Fruit fly (Drosophila melanogaster): ENCODE measurements around the gene CG6149.

CG6149 gene

dm6 chr3L:11408282-11409047 lies 26.8 kb downstream of the CG6149 start:
- TF ChIP-seq CG7045 (GFP tag; optimal IDR thresholded peaks at IDR 0.05), result no peak
- no peak for TF ChIP-seq bab1 (GFP tag; optimal IDR thresholded peaks at IDR 0.05)
- no peak for TF ChIP-seq Hr96 (GFP tag; optimal IDR thresholded peaks at IDR 0.05)
- no peak for TF ChIP-seq CG33017 (tag; optimal IDR thresholded peaks at IDR 0.05)
- TF ChIP-seq ovo (GFP tag; optimal IDR thresholded peaks at IDR 0.05), result no peak
- no peak for TF ChIP-seq Mnt (GFP tag; optimal IDR thresholded peaks at IDR 0.05)
- TF ChIP-seq CG14711 (tag; optimal IDR thresholded peaks at IDR 0.05), result no peak

- no peak for TF ChIP-seq Mnt (GFP tag; optimal IDR thresholded peaks at IDR 0.05)
- TF ChIP-seq cnc (optimal IDR thresholded peaks at IDR 0.05), result no peak
- TF ChIP-seq CG1620 (GFP tag; optimal IDR thresholded peaks at IDR 0.05), result no peak
- TF ChIP-seq CG11617 (GFP tag; optimal IDR thresholded peaks at IDR 0.05), result no peak
- no peak for TF ChIP-seq CG14711 (tag; optimal IDR thresholded peaks at IDR 0.05)
- TF ChIP-seq CG12768 (GFP tag; optimal IDR thresholded peaks at IDR 0.05), result no peak
- TF ChIP-seq tj (GFP tag; optimal IDR thresholded peaks at IDR 0.05), result no peak
- no peak for TF ChIP-seq toe (GFP tag; optimal IDR thresholded peaks at IDR 0.05)
- TF ChIP-seq cic (GFP tag; optimal IDR thresholded peaks at IDR 0.05), result no peak
- TF ChIP-seq CG33017 (tag; optimal IDR thresholded peaks at IDR 0.05), result no peak
- TF ChIP-seq CG7045 (GFP tag; optimal IDR thresholded peaks at IDR 0.05), result no peak
- no peak for TF ChIP-seq ovo (GFP tag; optimal IDR thresholded peaks at IDR 0.05)
- TF ChIP-seq bab1 (GFP tag; optimal IDR thresholded peaks at IDR 0.05), result no peak
- no peak for TF ChIP-seq pad (GFP tag; optimal IDR thresholded peaks at IDR 0.05)
- no peak for TF ChIP-seq Clk (GFP tag; optimal IDR thresholded peaks at IDR 0.05)
- no peak for TF ChIP-seq CG5204 (GFP tag; optimal IDR thresholded peaks at IDR 0.05)
- no peak for TF ChIP-seq kay (GFP tag; ENCODE audit: borderline replicate concordance)
- no peak for TF ChIP-seq Crg-1 (GFP tag; optimal IDR thresholded peaks at IDR 0.05)
- TF ChIP-seq CG7101 (tag; optimal IDR thresholded peaks at IDR 0.05), result no peak
- TF ChIP-seq Hr96 (GFP tag; optimal IDR thresholded peaks at IDR 0.05), result no peak
Observed at dm6 chr3L:11407202-11407829, 28.0 kb downstream of the CG6149 start.

dm6 chr3L:11406535-11407201 lies 28.6 kb downstream of the CG6149 start:
- no peak for TF ChIP-seq CG7101 (tag; optimal IDR thresholded peaks at IDR 0.05)
- no peak for TF ChIP-seq cnc (optimal IDR thresholded peaks at IDR 0.05)
- TF ChIP-seq cic (GFP tag; optimal IDR thresholded peaks at IDR 0.05), result no peak
- TF ChIP-seq bab1 (GFP tag; optimal IDR thresholded peaks at IDR 0.05), result no peak
- TF ChIP-seq Mnt (GFP tag; optimal IDR thresholded peaks at IDR 0.05), result no peak
- no peak for TF ChIP-seq ovo (GFP tag; optimal IDR thresholded peaks at IDR 0.05)
- TF ChIP-seq CG33017 (tag; optimal IDR thresholded peaks at IDR 0.05), result no peak
- TF ChIP-seq tj (GFP tag; optimal IDR thresholded peaks at IDR 0.05), result no peak
- TF ChIP-seq CG14711 (tag; optimal IDR thresholded peaks at IDR 0.05), result no peak

- peak; percentile 74 for TF ChIP-seq bab1 (GFP tag; optimal IDR thresholded peaks at IDR 0.05)
- TF ChIP-seq CG7101 (tag; optimal IDR thresholded peaks at IDR 0.05), result peak; percentile 8
- TF ChIP-seq CG1620 (GFP tag; optimal IDR thresholded peaks at IDR 0.05), result peak; percentile 5
- no peak for TF ChIP-seq CG12768 (GFP tag; optimal IDR thresholded peaks at IDR 0.05)
- TF ChIP-seq Clk (GFP tag; optimal IDR thresholded peaks at IDR 0.05), result no peak
Observed at dm6 chr3L:11405362-11406254, 29.7 kb downstream of the CG6149 start.

- TF ChIP-seq CG1620 (GFP tag; optimal IDR thresholded peaks at IDR 0.05) (no peak), ovo (GFP tag; optimal IDR thresholded peaks at IDR 0.05) (no peak), bab1 (GFP tag; optimal IDR thresholded peaks at IDR 0.05) (no peak), Mnt (GFP tag; optimal IDR thresholded peaks at IDR 0.05) (no peak), Hr96 (GFP tag; optimal IDR thresholded peaks at IDR 0.05) (no peak), pad (GFP tag; optimal IDR thresholded peaks at IDR 0.05) (no peak), cnc (optimal IDR thresholded peaks at IDR 0.05) (no peak), toe (GFP tag; optimal IDR thresholded peaks at IDR 0.05) (no peak)
Observed at dm6 chr3L:11403542-11403941, 31.7 kb downstream of the CG6149 start.

dm6 chr3L:11402305-11402704 lies 33.0 kb downstream of the CG6149 start:
- no peak for TF ChIP-seq CG7101 (tag; optimal IDR thresholded peaks at IDR 0.05)
- no peak for TF ChIP-seq ovo (GFP tag; optimal IDR thresholded peaks at IDR 0.05)
- TF ChIP-seq CG14711 (tag; optimal IDR thresholded peaks at IDR 0.05), result no peak
- no peak for TF ChIP-seq cnc (optimal IDR thresholded peaks at IDR 0.05)
- no peak for TF ChIP-seq bab1 (GFP tag; optimal IDR thresholded peaks at IDR 0.05)
- no peak for TF ChIP-seq CG12768 (GFP tag; optimal IDR thresholded peaks at IDR 0.05)
- TF ChIP-seq Clk (GFP tag; optimal IDR thresholded peaks at IDR 0.05), result no peak
- TF ChIP-seq kay (GFP tag; ENCODE audit: borderline replicate concordance), result no peak
- no peak for TF ChIP-seq CG1620 (GFP tag; optimal IDR thresholded peaks at IDR 0.05)
- TF ChIP-seq Hr96 (GFP tag; optimal IDR thresholded peaks at IDR 0.05), result no peak
- no peak for TF ChIP-seq Crg-1 (GFP tag; optimal IDR thresholded peaks at IDR 0.05)
- no peak for TF ChIP-seq toe (GFP tag; optimal IDR thresholded peaks at IDR 0.05)
- no peak for TF ChIP-seq Mnt (GFP tag; optimal IDR thresholded peaks at IDR 0.05)
- no peak for TF ChIP-seq CG7045 (GFP tag; optimal IDR thresholded peaks at IDR 0.05)
